Comparison of ENCODE assay signal across 1 fruit fly cellular context in genomic region chr3L:16667663-16668465, dm6.
TF ChIP-seq lines count a peak whose summit lies in the region.

Galphaf (minus strand) TSS chr3L:16667934.

TF ChIP-seq in whole organism, embryonic, 481 proteins besides CTCF, POLR2A, EP300 and RAD21 (continued from another document and continues in another):
- TF ChIP-seq CG2202 (tag; optimal IDR thresholded peaks at IDR 0.05; lab: Kevin White, UChicago), result no peak
- TF ChIP-seq crp (GFP tag; optimal IDR thresholded peaks at IDR 0.05; lab: Kevin White, UChicago), result no peak
- 0 out of 2 replicates have a peak, but pooled peaks have one; percentile 9 for TF ChIP-seq Lim3 (GFP tag; IDR thresholded peaks at IDR 0.05; lab: Robert Waterston, UW)
- no peak for TF ChIP-seq bigmax (GFP tag; optimal IDR thresholded peaks at IDR 0.05; lab: Kevin White, UChicago)
- no peak for TF ChIP-seq Bdp1 (GFP tag; optimal IDR thresholded peaks at IDR 0.05; lab: Kevin White, UChicago)
- TF ChIP-seq sqz (GFP tag; optimal IDR thresholded peaks at IDR 0.05; lab: Kevin White, UChicago), result no peak
- no peak for TF ChIP-seq CoRest (tag; optimal IDR thresholded peaks at IDR 0.05; lab: Kevin White, UChicago)
- TF ChIP-seq CG8388 (GFP tag; optimal IDR thresholded peaks at IDR 0.05; lab: Kevin White, UChicago), result no peak
- no peak for TF ChIP-seq phol (tag; optimal IDR thresholded peaks at IDR 0.05; lab: Kevin White, UChicago)
- no peak for TF ChIP-seq CG12071 (GFP tag; optimal IDR thresholded peaks at IDR 0.05; lab: Kevin White, UChicago)
- TF ChIP-seq CG12104 (GFP tag; optimal IDR thresholded peaks at IDR 0.05; lab: Kevin White, UChicago), result no peak
- TF ChIP-seq CG5953 (GFP tag; IDR thresholded peaks at IDR 0.05; lab: Robert Waterston, UW), result no peak
- TF ChIP-seq CG15269 (tag; optimal IDR thresholded peaks at IDR 0.05; lab: Kevin White, UChicago), result no peak
- TF ChIP-seq TFAM (GFP tag; optimal IDR thresholded peaks at IDR 0.05; lab: Kevin White, UChicago), result no peak
- TF ChIP-seq inv (GFP tag; IDR thresholded peaks at IDR 0.05; lab: Robert Waterston, UW; ENCODE audit: partially characterized antibody), result no peak
- TF ChIP-seq mirr (GFP tag; optimal IDR thresholded peaks at IDR 0.05; lab: Kevin White, UChicago), result peak; percentile 99
- no peak for TF ChIP-seq MTF-1 (GFP tag; optimal IDR thresholded peaks at IDR 0.05; lab: Kevin White, UChicago; ENCODE audit: borderline replicate concordance)
- peak; percentile 49 for TF ChIP-seq CG3995 (GFP tag; optimal IDR thresholded peaks at IDR 0.05; lab: Kevin White, UChicago)
- TF ChIP-seq unpg (GFP tag; optimal IDR thresholded peaks at IDR 0.05; lab: Kevin White, UChicago), result no peak
- TF ChIP-seq CG2678 (tag; optimal IDR thresholded peaks at IDR 0.05; lab: Kevin White, UChicago), result no peak
- TF ChIP-seq CG12659 (GFP tag; optimal IDR thresholded peaks at IDR 0.05; lab: Kevin White, UChicago), result peak; percentile 11
- no peak for TF ChIP-seq al (GFP tag; IDR thresholded peaks at IDR 0.05; lab: Robert Waterston, UW)
- no peak for TF ChIP-seq CrebB (tag; optimal IDR thresholded peaks at IDR 0.05; lab: Kevin White, UChicago)
- TF ChIP-seq scrt (GFP tag; optimal IDR thresholded peaks at IDR 0.05; lab: Kevin White, UChicago), result no peak
- TF ChIP-seq klu (GFP tag; IDR thresholded peaks at IDR 0.05; lab: Robert Waterston, UW), result no peak
- TF ChIP-seq CG5245 (GFP tag; optimal IDR thresholded peaks at IDR 0.05; lab: Kevin White, UChicago), result no peak
- TF ChIP-seq Ets97D (GFP tag; optimal IDR thresholded peaks at IDR 0.05; lab: Kevin White, UChicago), result no peak
- 0 out of 3 replicates have a peak, but pooled peaks have one; percentile 26 for TF ChIP-seq C15 (GFP tag; IDR thresholded peaks at IDR 0.05; lab: Robert Waterston, UW)
- no peak for TF ChIP-seq CG7372 (GFP tag; IDR thresholded peaks at IDR 0.05; lab: Robert Waterston, UW)
- peak; percentile 77 for TF ChIP-seq Jarid2 (GFP tag; optimal IDR thresholded peaks at IDR 0.05; lab: Kevin White, UChicago)
- TF ChIP-seq MBD-R2 (GFP tag; IDR thresholded peaks at IDR 0.05; lab: Robert Waterston, UW), result no peak
- no peak for TF ChIP-seq CG12744 (GFP tag; optimal IDR thresholded peaks at IDR 0.05; lab: Kevin White, UChicago)
- TF ChIP-seq Gsc (GFP tag; IDR thresholded peaks at IDR 0.05; lab: Robert Waterston, UW), result no peak
- peak; percentile 37 for TF ChIP-seq CG5180 (GFP tag; optimal IDR thresholded peaks at IDR 0.05; lab: Kevin White, UChicago)
- no peak for TF ChIP-seq Kr (GFP tag; optimal IDR thresholded peaks at IDR 0.05; lab: Kevin White, UChicago)
- TF ChIP-seq Sry-δ (GFP tag; optimal IDR thresholded peaks at IDR 0.05; lab: Kevin White, UChicago), result no peak
- TF ChIP-seq CG32532 (GFP tag; IDR thresholded peaks at IDR 0.05; lab: Robert Waterston, UW), result 0 out of 2 replicates have a peak, but pooled peaks have one; percentile 20
- no peak for TF ChIP-seq dan (GFP tag; IDR thresholded peaks at IDR 0.05; lab: Robert Waterston, UW)
- TF ChIP-seq sens (GFP tag; lab: Kevin White, UChicago), result peak; percentile 52
- TF ChIP-seq CG10147 (GFP tag; optimal IDR thresholded peaks at IDR 0.05; lab: Kevin White, UChicago), result no peak
- no peak for TF ChIP-seq Hand (GFP tag; optimal IDR thresholded peaks at IDR 0.05; lab: Kevin White, UChicago)
- TF ChIP-seq eve (GFP tag; optimal IDR thresholded peaks at IDR 0.05; lab: Kevin White, UChicago), result no peak
- TF ChIP-seq fd96Cb (tag; optimal IDR thresholded peaks at IDR 0.05; lab: Kevin White, UChicago), result no peak
- no peak for TF ChIP-seq CG32767 (GFP tag; IDR thresholded peaks at IDR 0.05; lab: Robert Waterston, UW)
- no peak for TF ChIP-seq fu2 (GFP tag; optimal IDR thresholded peaks at IDR 0.05; lab: Kevin White, UChicago)
- TF ChIP-seq Fer3 (tag; optimal IDR thresholded peaks at IDR 0.05; lab: Kevin White, UChicago), result no peak
- no peak for TF ChIP-seq CG6272 (GFP tag; IDR thresholded peaks at IDR 0.05; lab: Robert Waterston, UW)
- TF ChIP-seq CG4328 (GFP tag; optimal IDR thresholded peaks at IDR 0.05; lab: Kevin White, UChicago), result no peak
- no peak for TF ChIP-seq psq (GFP tag; optimal IDR thresholded peaks at IDR 0.05; lab: Kevin White, UChicago)
- no peak for TF ChIP-seq Antp (GFP tag; optimal IDR thresholded peaks at IDR 0.05; lab: Kevin White, UChicago)
- TF ChIP-seq CG9609 (GFP tag; optimal IDR thresholded peaks at IDR 0.05; lab: Kevin White, UChicago), result no peak
- TF ChIP-seq CG3847 (GFP tag; IDR thresholded peaks at IDR 0.05; lab: Robert Waterston, UW), result no peak
- TF ChIP-seq ewg (GFP tag; optimal IDR thresholded peaks at IDR 0.05; lab: Kevin White, UChicago), result no peak
- no peak for TF ChIP-seq zfh2 (GFP tag; optimal IDR thresholded peaks at IDR 0.05; lab: Kevin White, UChicago)
- no peak for TF ChIP-seq Poxn (GFP tag; IDR thresholded peaks at IDR 0.05; lab: Robert Waterston, UW)
- TF ChIP-seq nerfin-2 (GFP tag; IDR thresholded peaks at IDR 0.05; lab: Robert Waterston, UW; ENCODE audit: partially characterized antibody), result no peak
- no peak for TF ChIP-seq wor (GFP tag; IDR thresholded peaks at IDR 0.05; lab: Robert Waterston, UW)
- no peak for TF ChIP-seq CG14667 (GFP tag; IDR thresholded peaks at IDR 0.05; lab: Robert Waterston, UW)
- TF ChIP-seq sug (tag; optimal IDR thresholded peaks at IDR 0.05; lab: Kevin White, UChicago), result peak; percentile 54
- 0 out of 3 replicates have a peak, but pooled peaks have one; percentile 15 for TF ChIP-seq row (GFP tag; IDR thresholded peaks at IDR 0.05; lab: Robert Waterston, UW)
- TF ChIP-seq CG6254 (GFP tag; optimal IDR thresholded peaks at IDR 0.05; lab: Kevin White, UChicago), result no peak
- TF ChIP-seq Opbp (GFP tag; IDR thresholded peaks at IDR 0.05; lab: Robert Waterston, UW; ENCODE audit: partially characterized antibody), result no peak
- no peak for TF ChIP-seq NFAT (GFP tag; IDR thresholded peaks at IDR 0.05; lab: Robert Waterston, UW)
- TF ChIP-seq org-1 (GFP tag; optimal IDR thresholded peaks at IDR 0.05; lab: Kevin White, UChicago), result no peak
- no peak for TF ChIP-seq Eip74EF (GFP tag; optimal IDR thresholded peaks at IDR 0.05; lab: Kevin White, UChicago)
- TF ChIP-seq luna (GFP tag; optimal IDR thresholded peaks at IDR 0.05; lab: Kevin White, UChicago), result no peak
- no peak for TF ChIP-seq CG1024 (GFP tag; IDR thresholded peaks at IDR 0.05; lab: Robert Waterston, UW)
- TF ChIP-seq CG12299 (tag; optimal IDR thresholded peaks at IDR 0.05; lab: Kevin White, UChicago), result no peak
- no peak for TF ChIP-seq HHEX (GFP tag; optimal IDR thresholded peaks at IDR 0.05; lab: Kevin White, UChicago)
- no peak for TF ChIP-seq CG8359 (GFP tag; optimal IDR thresholded peaks at IDR 0.05; lab: Kevin White, UChicago; ENCODE audit: borderline replicate concordance)
- TF ChIP-seq Chrac-16 (GFP tag; optimal IDR thresholded peaks at IDR 0.05; lab: Kevin White, UChicago), result no peak
- TF ChIP-seq CG12391 (tag; optimal IDR thresholded peaks at IDR 0.05; lab: Kevin White, UChicago), result no peak
- TF ChIP-seq CG8924 (tag; optimal IDR thresholded peaks at IDR 0.05; lab: Kevin White, UChicago), result no peak
- no peak for TF ChIP-seq CG14710 (tag; optimal IDR thresholded peaks at IDR 0.05; lab: Kevin White, UChicago)
- TF ChIP-seq Sox100B (GFP tag; optimal IDR thresholded peaks at IDR 0.05; lab: Kevin White, UChicago), result no peak
- no peak for TF ChIP-seq CG8765 (GFP tag; IDR thresholded peaks at IDR 0.05; lab: Robert Waterston, UW)
- TF ChIP-seq HLH54F (GFP tag; optimal IDR thresholded peaks at IDR 0.05; lab: Kevin White, UChicago), result no peak
- no peak for TF ChIP-seq cad (GFP tag; optimal IDR thresholded peaks at IDR 0.05; lab: Kevin White, UChicago)
- TF ChIP-seq Dll (GFP tag; IDR thresholded peaks at IDR 0.05; lab: Robert Waterston, UW; ENCODE audit: partially characterized antibody), result peak; percentile 17; the same call in 1 of the 4 replicates
- no peak for TF ChIP-seq CG6791 (GFP tag; IDR thresholded peaks at IDR 0.05; lab: Robert Waterston, UW; ENCODE audit: partially characterized antibody)
- peak; percentile 89 for TF ChIP-seq CG3163 (GFP tag; optimal IDR thresholded peaks at IDR 0.05; lab: Kevin White, UChicago)
- TF ChIP-seq Hmr (GFP tag; optimal IDR thresholded peaks at IDR 0.05; lab: Kevin White, UChicago), result peak; percentile 3
- no peak for TF ChIP-seq grau (tag; optimal IDR thresholded peaks at IDR 0.05; lab: Kevin White, UChicago)
- TF ChIP-seq Fer2 (tag; optimal IDR thresholded peaks at IDR 0.05; lab: Kevin White, UChicago), result no peak
- TF ChIP-seq fru (optimal IDR thresholded peaks at IDR 0.05; lab: Kevin White, UChicago), result no peak
- TF ChIP-seq Taf1 (GFP tag; IDR thresholded peaks at IDR 0.05; lab: Robert Waterston, UW), result no peak
- TF ChIP-seq Side (GFP tag; optimal IDR thresholded peaks at IDR 0.05; lab: Kevin White, UChicago), result no peak
- no peak for TF ChIP-seq Xbp1 (GFP tag; optimal IDR thresholded peaks at IDR 0.05; lab: Kevin White, UChicago)
- no peak for TF ChIP-seq CG8290 (GFP tag; optimal IDR thresholded peaks at IDR 0.05; lab: Kevin White, UChicago)
- TF ChIP-seq CG8290 (tag; optimal IDR thresholded peaks at IDR 0.05; lab: Kevin White, UChicago), result no peak
- no peak for TF ChIP-seq shn (GFP tag; optimal IDR thresholded peaks at IDR 0.05; lab: Kevin White, UChicago)
- no peak for TF ChIP-seq CG2889 (GFP tag; IDR thresholded peaks at IDR 0.05; lab: Robert Waterston, UW)
- no peak for TF ChIP-seq twi (tag; optimal IDR thresholded peaks at IDR 0.05; lab: Kevin White, UChicago)
- TF ChIP-seq aop (GFP tag; IDR thresholded peaks at IDR 0.05; lab: Robert Waterston, UW), result no peak
- no peak for TF ChIP-seq lmd (GFP tag; IDR thresholded peaks at IDR 0.05; lab: Robert Waterston, UW)
- TF ChIP-seq trem (tag; optimal IDR thresholded peaks at IDR 0.05; lab: Kevin White, UChicago), result no peak
- TF ChIP-seq grn (GFP tag; optimal IDR thresholded peaks at IDR 0.05; lab: Kevin White, UChicago), result peak; percentile 59
- peak; percentile 99 for TF ChIP-seq exex (tag; optimal IDR thresholded peaks at IDR 0.05; lab: Kevin White, UChicago)
- TF ChIP-seq Hr51 (GFP tag; optimal IDR thresholded peaks at IDR 0.05; lab: Kevin White, UChicago), result no peak
- no peak for TF ChIP-seq zen2 (GFP tag; IDR thresholded peaks at IDR 0.05; lab: Robert Waterston, UW; ENCODE audit: partially characterized antibody)
- TF ChIP-seq ftz-f1 (GFP tag; optimal IDR thresholded peaks at IDR 0.05; lab: Kevin White, UChicago), result no peak
- no peak for TF ChIP-seq gsb-n (tag; optimal IDR thresholded peaks at IDR 0.05; lab: Kevin White, UChicago)
- TF ChIP-seq CG9797 (GFP tag; optimal IDR thresholded peaks at IDR 0.05; lab: Kevin White, UChicago), result no peak
- TF ChIP-seq br (optimal IDR thresholded peaks at IDR 0.05; lab: Kevin White, UChicago), result no peak
- no peak for TF ChIP-seq CG4854 (GFP tag; optimal IDR thresholded peaks at IDR 0.05; lab: Kevin White, UChicago)
- TF ChIP-seq danr (GFP tag; IDR thresholded peaks at IDR 0.05; lab: Robert Waterston, UW), result no peak
- TF ChIP-seq disco-r (GFP tag; optimal IDR thresholded peaks at IDR 0.05; lab: Kevin White, UChicago), result no peak
- TF ChIP-seq CG32772 (GFP tag; IDR thresholded peaks at IDR 0.05; lab: Robert Waterston, UW), result no peak
- no peak for TF ChIP-seq hth (optimal IDR thresholded peaks at IDR 0.05; lab: Kevin White, UChicago)
- no peak for TF ChIP-seq lov (optimal IDR thresholded peaks at IDR 0.05; lab: Kevin White, UChicago)
- TF ChIP-seq lov (GFP tag; IDR thresholded peaks at IDR 0.05; lab: Robert Waterston, UW), result no peak
- TF ChIP-seq rib (GFP tag; IDR thresholded peaks at IDR 0.05; lab: Robert Waterston, UW), result no peak
- TF ChIP-seq pan (optimal IDR thresholded peaks at IDR 0.05; lab: Kevin White, UChicago), result no peak
- TF ChIP-seq pan (GFP tag; optimal IDR thresholded peaks at IDR 0.05 in 1 of 2, IDR thresholded peaks at IDR 0.05 in 1 of 2), result no peak
- peak; percentile 72; the same call in 2 of the 3 replicates for TF ChIP-seq CG2199 (GFP tag; IDR thresholded peaks at IDR 0.05; lab: Robert Waterston, UW)
- no peak for TF ChIP-seq CG17612 (GFP tag; IDR thresholded peaks at IDR 0.05; lab: Robert Waterston, UW)
- no peak for TF ChIP-seq pho (GFP tag; optimal IDR thresholded peaks at IDR 0.05; lab: Kevin White, UChicago)
- no peak for TF ChIP-seq CG6765 (GFP tag; optimal IDR thresholded peaks at IDR 0.05; lab: Kevin White, UChicago)
- TF ChIP-seq mam (GFP tag; optimal IDR thresholded peaks at IDR 0.05; lab: Kevin White, UChicago), result no peak
- TF ChIP-seq Bteb2 (GFP tag; optimal IDR thresholded peaks at IDR 0.05; lab: Kevin White, UChicago), result no peak
- no peak for TF ChIP-seq chm (GFP tag; IDR thresholded peaks at IDR 0.05; lab: Robert Waterston, UW)
- no peak for TF ChIP-seq stwl (tag; optimal IDR thresholded peaks at IDR 0.05; lab: Kevin White, UChicago)
- no peak for TF ChIP-seq CG10654 (GFP tag; optimal IDR thresholded peaks at IDR 0.05; lab: Kevin White, UChicago)
- TF ChIP-seq CG11093 (GFP tag; IDR thresholded peaks at IDR 0.05; lab: Robert Waterston, UW), result no peak
- TF ChIP-seq CG12219 (GFP tag; optimal IDR thresholded peaks at IDR 0.05; lab: Kevin White, UChicago), result no peak
- TF ChIP-seq CG17359 (tag; optimal IDR thresholded peaks at IDR 0.05; lab: Kevin White, UChicago), result no peak
- TF ChIP-seq CG2712 (tag; optimal IDR thresholded peaks at IDR 0.05; lab: Kevin White, UChicago), result no peak
- no peak for TF ChIP-seq ems (GFP tag; optimal IDR thresholded peaks at IDR 0.05; lab: Kevin White, UChicago)
- no peak for TF ChIP-seq Sin3A (optimal IDR thresholded peaks at IDR 0.05; lab: Kevin White, UChicago)
- no peak for TF ChIP-seq CG8281 (tag; optimal IDR thresholded peaks at IDR 0.05; lab: Kevin White, UChicago)
- no peak for TF ChIP-seq CG4404 (GFP tag; IDR thresholded peaks at IDR 0.05; lab: Robert Waterston, UW)
- no peak for TF ChIP-seq ara (GFP tag; IDR thresholded peaks at IDR 0.05; lab: Robert Waterston, UW)
- TF ChIP-seq B-H2 (GFP tag; optimal IDR thresholded peaks at IDR 0.05; lab: Kevin White, UChicago), result no peak
- TF ChIP-seq Asciz (GFP tag; optimal IDR thresholded peaks at IDR 0.05; lab: Kevin White, UChicago), result no peak
- no peak for TF ChIP-seq tx (GFP tag; optimal IDR thresholded peaks at IDR 0.05; lab: Kevin White, UChicago)
- TF ChIP-seq p53 (GFP tag; optimal IDR thresholded peaks at IDR 0.05; lab: Kevin White, UChicago), result no peak
- TF ChIP-seq CG6689 (GFP tag; IDR thresholded peaks at IDR 0.05; lab: Robert Waterston, UW), result no peak
- no peak for TF ChIP-seq Awh (GFP tag; IDR thresholded peaks at IDR 0.05; lab: Robert Waterston, UW)
- no peak for TF ChIP-seq CG10979 (tag; optimal IDR thresholded peaks at IDR 0.05; lab: Kevin White, UChicago)
- TF ChIP-seq CG10959 (GFP tag; IDR thresholded peaks at IDR 0.05; lab: Robert Waterston, UW), result no peak
